Worm (Caenorhabditis elegans) whole organism, dauer: ENCODE measurements around the gene lnp-1.

Source experiments
- unc-62 ChIP-seq: sonication (generic microtip); optimal IDR thresholded peaks from 2 replicates; lab custom pipeline; 2017; ENCODE audit warnings: missing biosample characterization, missing genetic modification reagents, missing genetic modification characterization

Gene lnp-1

ce11 chrX:4588462-4588861, at the start of gene lnp-1:
Gene lnp-1 (plus strand): TSS chrX:4588762.
- no peak for TF ChIP-seq unc-62 (GFP tag; lab: Kevin White, UChicago)

DNA sequence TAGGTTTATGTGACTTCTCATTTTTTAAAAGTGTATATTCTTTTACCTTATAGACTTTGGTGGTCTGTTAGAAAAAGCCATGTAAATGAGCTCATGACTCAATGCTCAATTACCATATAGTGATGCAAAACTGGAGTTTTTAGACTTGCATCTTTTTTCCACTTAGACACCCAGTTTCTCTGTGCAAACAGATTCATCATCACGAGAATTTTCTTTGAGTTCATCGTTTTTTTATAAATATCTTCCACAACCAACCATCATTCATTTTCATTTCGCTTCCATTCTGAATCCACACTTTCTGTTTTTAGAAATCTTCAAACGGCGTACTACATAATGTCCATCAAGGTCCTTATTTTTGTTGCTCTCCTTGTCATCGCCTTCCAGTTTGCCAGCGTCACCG, 44.0 kb upstream of the lnp-1 start, which contains the start of gene C07A12.2:
C07A12.2 (plus strand) TSS at position 301 of the 400 bp plus-strand sequence.
- TF ChIP-seq unc-62 (GFP tag; lab: Kevin White, UChicago) = no peak

DNA sequence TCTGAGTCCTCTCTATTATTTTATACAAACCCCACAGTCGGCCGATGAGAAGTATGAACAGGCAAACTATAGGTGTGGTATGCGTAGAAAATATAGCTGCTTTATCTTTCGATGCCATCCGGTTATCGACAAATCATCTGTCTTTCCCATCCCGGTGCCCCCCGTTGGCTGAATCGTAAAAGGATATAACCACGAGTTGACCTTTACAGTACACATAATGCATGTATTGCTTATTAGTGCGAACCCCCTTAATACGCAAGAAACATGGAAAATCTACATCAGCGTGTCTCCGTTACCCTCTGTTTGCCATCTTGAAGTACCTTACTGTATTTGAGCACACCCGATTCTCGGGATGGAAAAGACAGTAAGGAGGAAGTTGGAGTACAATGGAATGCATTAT, 39.6 kb upstream of the lnp-1 start:
- TF ChIP-seq unc-62 (GFP tag; lab: Kevin White, UChicago) = no peak

DNA sequence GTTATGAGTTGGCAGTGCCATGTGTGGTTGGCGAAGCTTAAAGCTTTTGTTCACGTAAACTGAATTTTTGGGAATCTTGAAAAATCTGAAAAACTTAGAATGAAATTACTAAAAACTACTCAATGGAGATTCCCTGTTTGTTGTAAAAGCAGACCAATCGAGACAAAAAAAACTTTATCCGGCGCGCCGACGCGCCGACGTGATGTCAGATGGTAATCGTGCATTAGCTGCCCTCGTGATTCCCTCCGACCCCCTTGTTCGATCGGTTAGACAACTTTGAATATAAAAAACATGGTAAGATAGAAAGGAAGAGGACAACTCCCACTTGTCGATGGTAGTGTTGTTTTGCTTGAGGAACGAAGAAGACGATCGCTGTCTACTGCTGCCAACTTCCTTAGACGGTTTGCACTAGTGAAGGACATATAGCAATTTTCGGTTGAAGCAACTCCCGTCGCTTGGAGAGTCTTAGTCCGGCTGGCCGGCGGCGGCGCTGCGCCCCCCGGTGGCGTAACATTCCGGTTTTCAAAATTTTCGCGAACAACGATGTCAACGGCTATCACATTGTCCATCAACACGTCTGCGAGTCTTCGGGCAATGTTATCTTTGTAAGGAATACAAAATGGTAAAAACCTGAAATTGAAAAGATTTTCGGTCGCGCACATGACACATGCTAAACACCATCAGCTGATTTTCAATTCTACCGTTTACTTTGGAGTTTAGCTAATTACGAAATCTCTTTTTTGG, 38.5 kb upstream of the lnp-1 start, which contains the start of gene C07A12.18:
C07A12.18 (minus strand) TSS at position 51 of the 744 bp plus-strand sequence.
- TF ChIP-seq unc-62 (GFP tag; lab: Kevin White, UChicago) = no peak

ce11 chrX:4550987-4551386, 37.6 kb upstream of the lnp-1 start:
- TF ChIP-seq unc-62 (GFP tag; lab: Kevin White, UChicago) = no peak

DNA sequence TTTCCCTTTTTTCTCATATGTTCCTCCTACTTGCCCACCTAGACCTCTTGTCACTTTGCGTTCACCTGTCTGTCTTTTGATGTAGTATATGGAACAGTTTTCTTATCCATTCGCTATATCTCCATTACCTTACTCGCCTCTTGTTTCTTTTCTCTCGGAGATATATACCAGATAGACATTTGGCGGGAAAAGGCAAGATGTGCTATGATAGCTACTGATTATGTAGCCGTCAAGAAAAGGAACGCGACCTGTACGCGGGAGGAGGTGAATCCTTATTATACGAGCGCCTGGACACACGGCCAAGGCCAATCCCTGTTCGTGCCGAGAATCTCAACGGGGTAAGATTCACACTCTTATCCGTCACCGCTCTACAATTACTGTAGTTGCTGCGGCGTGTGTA, 35.5 kb upstream of the lnp-1 start:
- TF ChIP-seq unc-62 (GFP tag; lab: Kevin White, UChicago) = no peak

DNA sequence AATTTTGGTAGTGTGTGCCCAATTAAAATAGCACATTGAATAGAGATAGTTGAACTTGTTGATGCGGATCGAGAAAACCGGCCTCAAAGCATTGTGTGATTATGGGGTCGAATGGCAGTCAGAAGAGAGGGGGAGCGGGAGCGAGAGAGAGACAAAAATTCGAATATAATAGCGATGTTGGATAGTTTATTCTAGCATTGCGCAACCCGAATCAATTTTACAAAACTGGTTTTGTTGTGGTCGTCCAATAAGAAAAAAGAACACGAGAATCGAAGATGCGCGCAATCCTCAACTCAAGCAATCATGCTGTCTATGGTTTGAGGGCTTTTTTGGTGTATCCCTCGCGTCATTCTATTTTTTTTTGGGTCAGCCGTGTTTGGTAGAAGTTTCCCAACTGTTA, 35.1 kb upstream of the lnp-1 start:
- TF ChIP-seq unc-62 (GFP tag; lab: Kevin White, UChicago) = no peak

- no peak for TF ChIP-seq unc-62 (GFP tag; lab: Kevin White, UChicago)
Observed at ce11 chrX:4554385-4554784, 34.2 kb upstream of the lnp-1 start, which contains the start of gene ham-2. Gene ham-2 (plus strand): TSS chrX:4554685.

ce11 chrX:4556028-4556427, 32.5 kb upstream of the lnp-1 start:
- TF ChIP-seq unc-62 (GFP tag; lab: Kevin White, UChicago) = no peak

DNA sequence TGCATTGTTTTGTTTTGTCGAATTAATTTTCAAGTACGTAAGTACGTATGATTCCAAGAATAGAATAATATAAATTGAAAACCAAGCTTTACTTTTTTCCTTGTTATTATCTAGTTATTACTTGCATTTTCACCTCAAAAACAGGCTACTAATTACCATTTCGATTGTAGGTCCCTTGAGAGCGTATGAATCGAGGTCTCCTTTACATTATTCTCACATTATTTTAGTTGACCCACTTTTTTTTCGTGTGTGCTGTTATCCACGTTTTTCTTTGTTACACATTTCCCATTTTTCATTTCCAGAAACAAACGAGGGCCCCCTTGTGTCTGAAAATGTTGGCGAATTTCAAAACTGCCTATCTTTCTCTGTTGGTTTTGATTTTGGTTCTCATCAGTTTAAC, 26.7 kb upstream of the lnp-1 start, which contains the start of gene C05E11.6:
C05E11.6 (plus strand) TSS at position 301 of the 400 bp plus-strand sequence.
- no peak for TF ChIP-seq unc-62 (GFP tag; lab: Kevin White, UChicago)

DNA sequence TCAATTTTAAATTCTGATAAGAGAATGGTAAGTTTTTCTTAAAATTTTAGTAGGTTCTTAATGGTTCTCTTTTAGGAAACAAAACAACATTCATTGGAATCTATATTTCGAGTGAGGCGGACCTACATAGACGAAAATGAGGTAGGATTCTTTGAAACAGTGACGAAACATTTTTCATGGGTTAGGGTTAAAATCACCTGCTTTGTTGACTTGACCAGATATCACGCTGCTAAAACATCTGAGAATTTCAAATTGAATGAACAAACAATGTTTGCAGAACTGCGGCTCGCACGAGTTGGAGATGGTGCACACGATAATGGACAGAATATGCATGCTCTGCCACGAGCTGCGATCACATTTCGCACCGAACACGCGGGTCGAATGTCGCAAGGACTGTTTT, 26.3 kb upstream of the lnp-1 start:
- TF ChIP-seq unc-62 (GFP tag; lab: Kevin White, UChicago) = no peak

- no peak for TF ChIP-seq unc-62 (GFP tag; lab: Kevin White, UChicago)
Observed at ce11 chrX:4564717-4565316, 23.7 kb upstream of the lnp-1 start, which contains the start of gene amt-4. Gene amt-4 (plus strand): TSS chrX:4565302.

DNA sequence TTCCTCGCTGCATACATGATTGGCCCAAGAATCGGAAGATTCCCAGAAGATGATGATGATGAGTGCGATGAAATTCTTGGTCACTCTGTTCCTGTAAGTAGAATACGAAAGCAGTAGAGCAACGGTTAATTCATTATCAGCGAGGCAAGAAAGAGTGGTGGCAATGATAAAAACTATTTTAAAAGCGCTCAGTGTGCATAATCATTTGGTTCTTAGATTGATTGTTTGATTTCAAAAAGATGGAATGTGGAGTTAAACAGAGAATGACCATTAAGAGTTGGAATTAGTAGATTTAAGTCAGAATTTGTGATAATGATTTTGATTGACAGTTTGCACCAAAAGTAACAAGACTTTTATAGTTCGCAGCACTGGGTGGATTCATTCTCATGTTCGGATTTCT, 21.5 kb upstream of the lnp-1 start:
- no peak for TF ChIP-seq unc-62 (GFP tag; lab: Kevin White, UChicago)

- TF ChIP-seq unc-62 (GFP tag; lab: Kevin White, UChicago) = no peak
Observed at ce11 chrX:4569276-4569675, 19.3 kb upstream of the lnp-1 start.

DNA sequence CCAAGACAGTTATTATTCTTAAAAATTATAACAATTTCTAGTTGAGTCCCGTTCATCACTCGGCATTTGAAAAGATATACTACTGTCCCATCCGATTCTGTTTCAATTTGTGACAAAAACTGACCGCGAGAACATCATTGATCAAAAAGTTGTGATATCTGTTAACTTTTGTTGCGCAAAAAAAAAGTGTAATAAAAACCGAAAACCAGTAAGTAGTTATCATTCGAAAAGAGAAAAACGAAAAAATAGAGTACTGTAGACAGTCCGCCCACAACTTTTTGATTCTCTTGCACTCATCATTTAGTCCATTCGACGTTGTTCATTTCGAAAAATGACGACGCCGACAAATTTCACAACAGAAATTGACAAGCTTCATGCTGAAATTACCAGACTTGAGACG, 17.4 kb upstream of the lnp-1 start, which contains the start of gene amt-1:
amt-1 (plus strand) TSS at position 301 of the 400 bp plus-strand sequence.
- TF ChIP-seq unc-62 (GFP tag; lab: Kevin White, UChicago) = no peak

ce11 chrX:4574873-4575272, 13.7 kb upstream of the lnp-1 start:
- no peak for TF ChIP-seq unc-62 (GFP tag; lab: Kevin White, UChicago)
